Worm (Caenorhabditis elegans): ENCODE results near the gene rgs-10.

rgs-10 gene

ce11 chrX:14951797-14952196 is 10.8 kb upstream of the rgs-10 start:
- TF ChIP-seq snpc-1.2 (GFP tag; IDR thresholded peaks at IDR 0.05) (peak; percentile 54; the same call in 1 of the 2 replicates), daf-19 (GFP tag; conservative IDR thresholded peaks at IDR 0.05) (no peak)

ce11 chrX:14954548-14954947 is 8.0 kb upstream of the rgs-10 start, which contains the start of gene pag-3:
Gene pag-3, minus strand, starts transcription at chrX:14954648.
- TF ChIP-seq nhr-76 (tag; optimal IDR thresholded peaks at IDR 0.05), result no peak
- TF ChIP-seq unc-62 (GFP tag; optimal IDR thresholded peaks at IDR 0.05 in 1 of 2), result peak in 1 of 2 experiments; percentile 23
- TF ChIP-seq unc-62 (tag; optimal IDR thresholded peaks at IDR 0.05), result no peak

ce11 chrX:14957176-14957575 is 5.4 kb upstream of the rgs-10 start:
- TF ChIP-seq nhr-6 (tag; optimal IDR thresholded peaks at IDR 0.05) (no peak), zag-1 (tag; optimal IDR thresholded peaks at IDR 0.05) (no peak), unc-62 (GFP tag; optimal IDR thresholded peaks at IDR 0.05 in 1 of 2) (peak in 1 of 2 experiments; percentile 84), unc-62 (tag; optimal IDR thresholded peaks at IDR 0.05) (no peak)

- TF ChIP-seq lin-29 (GFP tag; IDR thresholded peaks at IDR 0.05) (no peak), nhr-41 (GFP tag; IDR thresholded peaks at IDR 0.05) (no peak), ztf-11 (tag; optimal IDR thresholded peaks at IDR 0.05) (no peak), unc-62 (GFP tag; optimal IDR thresholded peaks at IDR 0.05 in 1 of 2) (peak in 1 of 2 experiments; percentile 97), unc-62 (tag; optimal IDR thresholded peaks at IDR 0.05) (no peak), fkh-10 (GFP tag; optimal IDR thresholded peaks at IDR 0.05) (no peak), ceh-82 (tag; optimal IDR thresholded peaks at IDR 0.05) (no peak)
Observed at ce11 chrX:14958401-14958800, 4.2 kb upstream of the rgs-10 start.

ce11 chrX:14959393-14960073 is 3.0 kb upstream of the rgs-10 start:
- TF ChIP-seq nhr-25 (tag; optimal IDR thresholded peaks at IDR 0.05; ENCODE audit: borderline replicate concordance, insufficient read depth) (no peak), unc-62 (GFP tag; optimal IDR thresholded peaks at IDR 0.05 in 1 of 2) (peak in 1 of 2 experiments; percentile 67), unc-62 (tag; optimal IDR thresholded peaks at IDR 0.05) (no peak), lsy-2 (tag; optimal IDR thresholded peaks at IDR 0.05) (no peak)

- TF ChIP-seq attf-4 (tag; optimal IDR thresholded peaks at IDR 0.05) (no peak), set-16 (GFP tag; IDR thresholded peaks at IDR 0.05) (peak; percentile 92), madf-5 (GFP tag; IDR thresholded peaks at IDR 0.05) (0 out of 4 replicates have a peak, but pooled peaks of 1 of the 2 experiments have one; percentile 43), Y5F2A.4 (GFP tag; optimal IDR thresholded peaks at IDR 0.05) (no peak)
Observed at ce11 chrX:14960841-14961240, 1.7 kb upstream of the rgs-10 start.

- TF ChIP-seq snpc-4 (tag; optimal IDR thresholded peaks at IDR 0.05) (no peak), vab-7 (GFP tag; IDR thresholded peaks at IDR 0.05) (no peak), dmd-9 (GFP tag; IDR thresholded peaks at IDR 0.05) (no peak), aha-1 (tag) (peak; percentile 28)
Observed at ce11 chrX:14961471-14961870, 1.1 kb upstream of the rgs-10 start, which contains the start of gene idpp-3. Gene idpp-3, minus strand, starts transcription at chrX:14961571.

ce11 chrX:14964253-14964652 is 1.7 kb downstream of the rgs-10 start, which contains the start of gene rgs-11:
Gene rgs-11, plus strand, starts transcription at chrX:14964553.
- TF ChIP-seq ceh-62 (tag; optimal IDR thresholded peaks at IDR 0.05) (no peak), zfp-3 (GFP tag; conservative IDR thresholded peaks at IDR 0.05) (no peak), hlh-11 (tag; optimal IDR thresholded peaks at IDR 0.05) (no peak), unc-39 (tag; optimal IDR thresholded peaks at IDR 0.05) (no peak), jun-1 (tag; optimal IDR thresholded peaks at IDR 0.05) (no peak), ceh-32 (tag; optimal IDR thresholded peaks at IDR 0.05; ENCODE audit: poor library complexity) (no peak), nhr-48 (tag; optimal IDR thresholded peaks at IDR 0.05) (no peak), unc-62 (GFP tag; optimal IDR thresholded peaks at IDR 0.05 in 1 of 2) (no peak), unc-62 (tag; optimal IDR thresholded peaks at IDR 0.05) (no peak), hif-1 (tag; optimal IDR thresholded peaks at IDR 0.05) (no peak), nhr-77 (tag; optimal IDR thresholded peaks at IDR 0.05) (no peak), mxl-3 (GFP tag; optimal IDR thresholded peaks at IDR 0.05) (no peak), zip-11 (GFP tag; IDR thresholded peaks at IDR 0.05) (no peak), fkh-10 (GFP tag; optimal IDR thresholded peaks at IDR 0.05) (no peak), mes-2 (tag; optimal IDR thresholded peaks at IDR 0.05; ENCODE audit: poor library complexity, severe bottlenecking) (no peak), ztf-11 (tag; optimal IDR thresholded peaks at IDR 0.05) (no peak)
